Worm (Caenorhabditis elegans) whole organism, L4 larva: ENCODE results near the gene cfap-36.

Source experiments
- D1046.2 ChIP-seq: fragments of 200-800 bp; sonication (Bioruptor generic); IDR thresholded peaks from 2 replicates; pipeline ENCODE4 v1.3.6; 2022; ENCODE audit warnings: missing genetic modification characterization, missing compliant biosample characterization
- F26F4.8 ChIP-seq: fragments of 200-800 bp; sonication (Bioruptor generic); conservative IDR thresholded peaks from 2 replicates; pipeline ENCODE4 v1.3.6; 2022; ENCODE audit warnings: missing genetic modification characterization, missing compliant biosample characterization
- F37D6.2 ChIP-seq: sonication (generic microtip); optimal IDR thresholded peaks from 2 replicates; lab custom pipeline; 2016; ENCODE audit warnings: mild to moderate bottlenecking, missing genetic modification characterization, missing compliant biosample characterization
- Y105C5A.15 ChIP-seq: fragments of 200-800 bp; sonication (Bioruptor generic); IDR thresholded peaks from 2 replicates; pipeline ENCODE4 v1.3.6; 2022; ENCODE audit warnings: missing genetic modification characterization, missing compliant biosample characterization
- ZK546.5 ChIP-seq, 2 experiments: sonication (generic microtip); optimal IDR thresholded peaks; 2 replicates each; lab custom pipeline; 2017; ENCODE audit warnings: missing biosample characterization in 2 of 2, missing genetic modification characterization in 2 of 2
- arid-1 ChIP-seq: fragments of 200-800 bp; sonication (Bioruptor generic); conservative IDR thresholded peaks from 2 replicates; pipeline ENCODE4 v1.3.6; 2022; ENCODE audit warnings: missing genetic modification reagents, missing genetic modification characterization, missing compliant biosample characterization
- attf-4 ChIP-seq: sonication (generic microtip); optimal IDR thresholded peaks from 3 replicates; lab custom pipeline; 2017; ENCODE audit warnings: missing biosample characterization, missing genetic modification characterization
- ceh-32 ChIP-seq: sonication (generic microtip); optimal IDR thresholded peaks from 2 replicates; lab custom pipeline; 2016; ENCODE audit warnings: mild to moderate bottlenecking, missing genetic modification characterization, missing compliant biosample characterization; ENCODE audit not compliant: poor library complexity
- ceh-44 ChIP-seq: fragments of 200-800 bp; sonication (Bioruptor generic); IDR thresholded peaks from 2 replicates; pipeline ENCODE4 v1.3.6; 2022; ENCODE audit warnings: missing genetic modification reagents, missing genetic modification characterization, missing compliant biosample characterization
- cey-2 ChIP-seq: sonication (generic microtip); optimal IDR thresholded peaks from 3 replicates; lab custom pipeline; 2017; ENCODE audit warnings: missing genetic modification characterization, mild to moderate bottlenecking, missing compliant biosample characterization, antibody characterized with exemption, borderline replicate concordance; ENCODE audit not compliant: insufficient read depth
- daf-19 ChIP-seq: fragments of 200-800 bp; sonication (Bioruptor generic); conservative IDR thresholded peaks from 2 replicates; pipeline ENCODE4 v1.3.6; 2022; ENCODE audit warnings: missing genetic modification characterization, missing compliant biosample characterization
- daf-8 ChIP-seq: fragments of 200-800 bp; sonication (Bioruptor generic); IDR thresholded peaks from 2 replicates; pipeline ENCODE4 v1.3.6; 2022; ENCODE audit warnings: missing genetic modification characterization, missing compliant biosample characterization
- dmd-6 ChIP-seq: fragments of 200-800 bp; sonication (Bioruptor generic); IDR thresholded peaks from 2 replicates; pipeline ENCODE4 v1.3.6; 2022; ENCODE audit warnings: missing genetic modification reagents, missing genetic modification characterization, missing compliant biosample characterization
- duxl-1 ChIP-seq: sonication (generic microtip); optimal IDR thresholded peaks from 2 replicates; lab custom pipeline; 2016; ENCODE audit warnings: mild to moderate bottlenecking, missing genetic modification characterization, moderate library complexity, missing compliant biosample characterization; ENCODE audit not compliant: poor library complexity
- egl-27 ChIP-seq: sonication (generic microtip); optimal IDR thresholded peaks from 3 replicates; lab custom pipeline; 2017; ENCODE audit warnings: missing biosample characterization, missing genetic modification reagents, missing genetic modification characterization
- fos-1 ChIP-seq: fragments of 150-350 bp; optimal IDR thresholded peaks from 2 replicates; lab custom pipeline; 2014; ENCODE audit warnings: missing biosample characterization, missing genetic modification characterization
- hlh-11 ChIP-seq: fragments of 200-800 bp; sonication (Bioruptor generic); optimal IDR thresholded peaks from 2 replicates; lab custom pipeline; 2018; ENCODE audit warnings: mild to moderate bottlenecking, missing genetic modification characterization, missing compliant biosample characterization
- lim-7 ChIP-seq: fragments of 200-800 bp; sonication (Bioruptor generic); IDR thresholded peaks from 2 replicates; pipeline ENCODE4 v1.3.6; 2022; ENCODE audit warnings: missing genetic modification characterization, missing compliant biosample characterization
- lin-1 ChIP-seq: fragments of 200-800 bp; sonication (Bioruptor generic); IDR thresholded peaks from 2 replicates; pipeline ENCODE4 v1.3.6; 2022; ENCODE audit warnings: missing genetic modification reagents, missing genetic modification characterization, missing compliant biosample characterization
- lin-13 ChIP-seq: fragments of 150-350 bp; optimal IDR thresholded peaks from 2 replicates; lab custom pipeline; 2014; ENCODE audit warnings: missing biosample characterization, missing genetic modification reagents, missing genetic modification characterization
- lin-29 ChIP-seq: fragments of 200-800 bp; sonication (Bioruptor generic); IDR thresholded peaks from 2 replicates; pipeline ENCODE4 v1.3.6; 2022; ENCODE audit warnings: missing genetic modification reagents, missing genetic modification characterization, missing compliant biosample characterization
- lin-38 ChIP-seq: fragments of 200-800 bp; sonication (Bioruptor generic); IDR thresholded peaks from 2 replicates; pipeline ENCODE4 v1.3.6; 2022; ENCODE audit warnings: missing genetic modification reagents, missing genetic modification characterization, missing compliant biosample characterization
- lin-39 ChIP-seq: fragments of 150-350 bp; optimal IDR thresholded peaks from 2 replicates; lab custom pipeline; 2014; ENCODE audit warnings: missing biosample characterization, missing genetic modification reagents, missing genetic modification characterization
- lir-3 ChIP-seq: sonication (generic microtip); optimal IDR thresholded peaks from 2 replicates; lab custom pipeline; 2016; ENCODE audit warnings: mild to moderate bottlenecking, missing genetic modification characterization, missing compliant biosample characterization
- madf-5 ChIP-seq, 2 experiments: fragments of 200-800 bp; sonication (Bioruptor generic); IDR thresholded peaks; 2 replicates each; pipeline ENCODE4 v1.3.6; 2022; ENCODE audit warnings: missing compliant biosample characterization in 2 of 2, missing genetic modification characterization in 2 of 2
- mdl-1 ChIP-seq, 2 experiments: fragments of 150-350 bp in 1 of 2; sonication (generic microtip) in 1 of 2; optimal IDR thresholded peaks; 2 replicates each; lab custom pipeline; 2014 to 2017; ENCODE audit warnings: missing biosample characterization in 2 of 2, missing genetic modification characterization in 2 of 2
- mdt-29 ChIP-seq: fragments of 200-800 bp; sonication (Bioruptor generic); IDR thresholded peaks from 2 replicates; pipeline ENCODE4 v1.3.6; 2022; ENCODE audit warnings: missing genetic modification reagents, missing genetic modification characterization, missing compliant biosample characterization
- mep-1 ChIP-seq: fragments of 150-350 bp; sonication (generic microtip); optimal IDR thresholded peaks from 3 replicates; lab custom pipeline; 2014; ENCODE audit warnings: missing biosample characterization, missing genetic modification characterization
- mes-2 ChIP-seq: sonication (generic microtip); optimal IDR thresholded peaks from 2 replicates; lab custom pipeline; 2016; ENCODE audit warnings: missing genotype, mild to moderate bottlenecking, missing genetic modification characterization, missing compliant biosample characterization; ENCODE audit not compliant: poor library complexity, severe bottlenecking
- mxl-2 ChIP-seq: fragments of 200-800 bp; sonication (Bioruptor generic); conservative IDR thresholded peaks from 2 replicates; pipeline ENCODE4 v1.3.6; 2022; ENCODE audit warnings: missing genetic modification reagents, missing genetic modification characterization, missing compliant biosample characterization
- mxl-3 ChIP-seq: fragments of 200-800 bp; sonication (Bioruptor generic); optimal IDR thresholded peaks from 2 replicates; lab custom pipeline; 2018; ENCODE audit warnings: mild to moderate bottlenecking, missing genetic modification characterization, missing compliant biosample characterization
- nhr-10 ChIP-seq: fragments of 150-350 bp; optimal IDR thresholded peaks from 2 replicates; lab custom pipeline; 2014; ENCODE audit warnings: missing biosample characterization, missing genetic modification characterization
- nhr-237 ChIP-seq: sonication (generic microtip); optimal IDR thresholded peaks from 2 replicates; lab custom pipeline; 2017; ENCODE audit warnings: missing biosample characterization, missing genetic modification characterization
- nhr-48 ChIP-seq: sonication (generic microtip); optimal IDR thresholded peaks from 2 replicates; lab custom pipeline; 2016; ENCODE audit warnings: mild to moderate bottlenecking, missing genetic modification characterization, missing compliant biosample characterization
- nhr-6 ChIP-seq: fragments of 150-350 bp; optimal IDR thresholded peaks from 2 replicates; lab custom pipeline; 2014; ENCODE audit warnings: missing biosample characterization, missing genetic modification characterization
- nhr-77 ChIP-seq: fragments of 150-350 bp; optimal IDR thresholded peaks from 2 replicates; lab custom pipeline; 2014; ENCODE audit warnings: missing biosample characterization, missing genetic modification characterization
- php-3 ChIP-seq: fragments of 200-800 bp; sonication (Bioruptor generic); IDR thresholded peaks from 2 replicates; pipeline ENCODE4 v1.3.6; 2022; ENCODE audit warnings: missing genetic modification reagents, missing genetic modification characterization, missing compliant biosample characterization
- pqm-1 ChIP-seq: sonication (generic microtip); optimal IDR thresholded peaks from 2 replicates; lab custom pipeline; 2017; ENCODE audit warnings: missing biosample characterization, missing genetic modification characterization
- rbr-2 ChIP-seq: sonication (generic microtip); optimal IDR thresholded peaks from 2 replicates; lab custom pipeline; 2016; ENCODE audit warnings: missing genotype, missing genetic modification characterization, missing compliant biosample characterization
- saeg-2 ChIP-seq: fragments of 200-800 bp; sonication (Bioruptor generic); IDR thresholded peaks from 2 replicates; pipeline ENCODE4 v1.3.6; 2022; ENCODE audit warnings: missing genetic modification reagents, missing genetic modification characterization, missing compliant biosample characterization
- set-16 ChIP-seq: fragments of 200-800 bp; sonication (Bioruptor generic); IDR thresholded peaks from 2 replicates; pipeline ENCODE4 v1.3.6; 2022; ENCODE audit warnings: missing genetic modification reagents, missing genetic modification characterization, missing compliant biosample characterization
- skn-1 ChIP-seq: fragments of 150-350 bp; optimal IDR thresholded peaks from 2 replicates; lab custom pipeline; 2014; ENCODE audit warnings: missing biosample characterization, missing genetic modification characterization
- spr-1 ChIP-seq: sonication (generic microtip); optimal IDR thresholded peaks from 2 replicates; lab custom pipeline; 2016; ENCODE audit warnings: mild to moderate bottlenecking, missing genetic modification characterization, missing compliant biosample characterization
- spr-3 ChIP-seq: fragments of 200-800 bp; sonication (Bioruptor generic); optimal IDR thresholded peaks from 2 replicates; lab custom pipeline; 2018; ENCODE audit warnings: mild to moderate bottlenecking, missing genetic modification characterization, missing compliant biosample characterization
- unc-130 ChIP-seq: sonication (generic microtip); optimal IDR thresholded peaks from 2 replicates; lab custom pipeline; 2016; ENCODE audit warnings: missing genetic modification reagents, missing genetic modification characterization, missing compliant biosample characterization
- zfp-3 ChIP-seq: fragments of 200-800 bp; sonication (Bioruptor generic); conservative IDR thresholded peaks from 2 replicates; pipeline ENCODE4 v1.3.6; 2022; ENCODE audit warnings: missing genetic modification reagents, missing genetic modification characterization, missing compliant biosample characterization
- zip-2 ChIP-seq: fragments of 150-350 bp; optimal IDR thresholded peaks from 2 replicates; lab custom pipeline; 2014; ENCODE audit warnings: missing biosample characterization, missing genetic modification characterization
- ztf-11 ChIP-seq: fragments of 150-350 bp; optimal IDR thresholded peaks from 2 replicates; lab custom pipeline; 2014; ENCODE audit warnings: missing biosample characterization, missing genetic modification characterization

The cfap-36 gene

ce11 chrV:185694-186217 lies 13.7 kb upstream of the cfap-36 start, which contains the start of gene arid-1 (continued):
- TF ChIP-seq cey-2 (tag; lab: Kevin White, UChicago): no peak
- peak; percentile 55 for TF ChIP-seq lin-38 (GFP tag; lab: Robert Waterston, UW)
- TF ChIP-seq spr-3 (GFP tag; lab: Kevin White, UChicago): no peak
- TF ChIP-seq dmd-6 (GFP tag; lab: Robert Waterston, UW): peak; percentile 12; the same call in 1 of the 2 replicates
- TF ChIP-seq skn-1 (tag; lab: Kevin White, UChicago): no peak
- TF ChIP-seq ceh-32 (tag; lab: Kevin White, UChicago): no peak
- no peak for TF ChIP-seq lin-1
- TF ChIP-seq mdt-29: no peak
- TF ChIP-seq nhr-237 (tag; lab: Kevin White, UChicago): no peak
- no peak for TF ChIP-seq php-3 (GFP tag; lab: Robert Waterston, UW)
- TF ChIP-seq ztf-11: no peak
- peak; percentile 62 for TF ChIP-seq unc-130 (GFP tag; lab: Kevin White, UChicago)
- no peak for TF ChIP-seq nhr-6 (tag; lab: Kevin White, UChicago)
- TF ChIP-seq nhr-48: no peak

ce11 chrV:185124-185523 lies 13.1 kb upstream of the cfap-36 start:
- TF ChIP-seq pqm-1 (tag; lab: Kevin White, UChicago) (no peak), zfp-3 (GFP tag; lab: Robert Waterston, UW) (no peak), zip-2 (no peak), ztf-11 (no peak), mes-2 (no peak), D1046.2 (GFP tag; lab: Robert Waterston, UW) (no peak), hlh-11 (tag; lab: Kevin White, UChicago) (no peak), nhr-10 (tag; lab: Kevin White, UChicago) (no peak), set-16 (GFP tag; lab: Robert Waterston, UW) (no peak)

- TF ChIP-seq Y105C5A.15 (GFP tag; lab: Robert Waterston, UW) (no peak), spr-1 (tag; lab: Kevin White, UChicago) (no peak), ceh-44 (GFP tag; lab: Robert Waterston, UW) (no peak), ceh-32 (tag; lab: Kevin White, UChicago) (no peak), rbr-2 (peak; percentile 42), arid-1 (GFP tag; lab: Robert Waterston, UW) (no peak), madf-5 (GFP tag; IDR thresholded peaks at IDR 0.05; lab: Robert Waterston, UW) (no peak), mdl-1 (tag; optimal IDR thresholded peaks at IDR 0.05; lab: Kevin White, UChicago) (no peak), F26F4.8 (GFP tag; lab: Robert Waterston, UW) (no peak), lin-39 (tag; lab: Kevin White, UChicago) (no peak), mep-1 (peak; percentile 59), daf-8 (GFP tag; lab: Robert Waterston, UW) (no peak), egl-27 (tag; lab: Kevin White, UChicago) (no peak), lin-29 (GFP tag; lab: Robert Waterston, UW) (no peak), ZK546.5 (tag; optimal IDR thresholded peaks at IDR 0.05; lab: Kevin White, UChicago) (no peak), saeg-2 (GFP tag; lab: Robert Waterston, UW) (no peak), lim-7 (no peak), attf-4 (tag; lab: Kevin White, UChicago) (no peak), mxl-3 (GFP tag; lab: Kevin White, UChicago) (no peak), lin-13 (GFP tag; lab: Kevin White, UChicago) (no peak), lir-3 (tag; lab: Kevin White, UChicago) (no peak), duxl-1 (tag; lab: Kevin White, UChicago) (peak; percentile 45), php-3 (GFP tag; lab: Robert Waterston, UW) (no peak), F37D6.2 (no peak), daf-19 (GFP tag; lab: Robert Waterston, UW) (no peak), mxl-2 (GFP tag; lab: Robert Waterston, UW) (no peak), nhr-77 (peak; percentile 31), fos-1 (tag; lab: Kevin White, UChicago) (no peak), spr-3 (GFP tag; lab: Kevin White, UChicago) (no peak)
Measured at ce11 chrV:176870-177467, 5.0 kb upstream of the cfap-36 start, which contains the start of gene cul-3. cul-3 (plus strand) TSS chrV:177417.
